Worm (Caenorhabditis elegans) whole organism, L1 larva: ENCODE measurements around the gene R10E8.6.

Experiments used
- F16B12.6 ChIP-seq: fragments of 150-350 bp; optimal IDR thresholded peaks from 2 replicates; lab custom pipeline; 2014; ENCODE audit warnings: missing biosample characterization, missing genetic modification characterization
- aha-1 ChIP-seq: fragments of 150-350 bp; optimal IDR thresholded peaks from 2 replicates; lab custom pipeline; 2014; ENCODE audit warnings: missing biosample characterization, missing genetic modification characterization
- lsy-2 ChIP-seq, 2 experiments: fragments of 150-350 bp; optimal IDR thresholded peaks; 2 replicates each; lab custom pipeline; 2014; ENCODE audit warnings: missing biosample characterization in 2 of 2, missing genetic modification characterization in 2 of 2
- nhr-237 ChIP-seq: fragments of 150-350 bp; optimal IDR thresholded peaks from 2 replicates; lab custom pipeline; 2014; ENCODE audit warnings: missing biosample characterization, missing genetic modification characterization
- skn-1 ChIP-seq: fragments of 150-350 bp; optimal IDR thresholded peaks from 2 replicates; lab custom pipeline; 2014; ENCODE audit warnings: missing biosample characterization, missing genetic modification characterization
- unc-30 ChIP-seq: sonication (generic microtip); optimal IDR thresholded peaks from 2 replicates; lab custom pipeline; 2017; ENCODE audit warnings: missing biosample characterization, missing genetic modification characterization
- unc-62 ChIP-seq: fragments of 150-350 bp; optimal IDR thresholded peaks from 2 replicates; lab custom pipeline; 2014; ENCODE audit warnings: missing biosample characterization, missing genetic modification reagents, missing genetic modification characterization

DNA sequence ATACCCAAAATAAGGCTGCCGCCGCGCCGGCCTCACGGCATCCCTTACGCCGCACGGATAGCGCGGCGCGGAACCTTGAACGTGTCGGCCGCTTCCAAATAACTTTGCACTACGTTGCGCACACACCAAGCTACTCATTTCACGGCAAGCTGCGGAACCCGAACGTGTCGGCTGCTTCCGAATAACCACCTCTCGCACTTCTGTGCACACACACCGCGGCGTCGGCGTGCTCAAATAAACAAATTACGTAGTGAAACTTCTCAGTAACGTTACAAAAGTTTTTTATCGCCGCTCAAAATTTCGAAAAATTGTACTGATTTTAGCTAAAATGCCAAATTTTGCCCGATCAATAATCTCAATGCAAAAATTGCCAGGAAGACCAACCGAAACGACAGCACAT, 53.3 kb downstream of the R10E8.6 start:
- TF ChIP-seq unc-62 (GFP tag; lab: Kevin White, UChicago) (no peak), aha-1 (tag; lab: Kevin White, UChicago) (no peak), skn-1 (no peak), unc-30 (no peak), F16B12.6 (no peak), nhr-237 (tag; lab: Kevin White, UChicago) (no peak), lsy-2 (tag; optimal IDR thresholded peaks at IDR 0.05; lab: Kevin White, UChicago) (no peak)
